Fruit fly (Drosophila melanogaster): ENCODE measurements around the gene srw.

Gene srw

dm6 chr3L:4288591-4289056 is 5.3 kb upstream of the srw start, which contains the start of gene Hexo1 (continued):
- TF ChIP-seq lmd (GFP tag; IDR thresholded peaks at IDR 0.05) (no peak), CG10366 (GFP tag; IDR thresholded peaks at IDR 0.05) (0 out of 2 replicates have a peak, but pooled peaks have one; percentile 10), phol (tag; optimal IDR thresholded peaks at IDR 0.05) (peak; percentile 10), bcd (GFP tag; optimal IDR thresholded peaks at IDR 0.05) (peak; percentile 10), CG15269 (tag; optimal IDR thresholded peaks at IDR 0.05) (peak; percentile 65), CG3407 (GFP tag; optimal IDR thresholded peaks at IDR 0.05) (no peak), CG8924 (tag; optimal IDR thresholded peaks at IDR 0.05) (peak; percentile 25), bsh (GFP tag; optimal IDR thresholded peaks at IDR 0.05) (peak; percentile 35 to 58), tgo (GFP tag; IDR thresholded peaks at IDR 0.05) (no peak), nerfin-1 (tag; optimal IDR thresholded peaks at IDR 0.05) (no peak), NC2β (GFP tag; optimal IDR thresholded peaks at IDR 0.05) (no peak), CG8478 (optimal IDR thresholded peaks at IDR 0.05) (no peak), z (GFP tag; IDR thresholded peaks at IDR 0.05) (no peak), CG3281 (GFP tag; optimal IDR thresholded peaks at IDR 0.05) (peak; percentile 42), Ssrp (tag; optimal IDR thresholded peaks at IDR 0.05) (no peak), GATAe (GFP tag; conservative IDR thresholded peaks at IDR 0.05) (peak; percentile 37; the same call in 1 of the 2 replicates), exex (tag; optimal IDR thresholded peaks at IDR 0.05) (peak; percentile 48), CG10147 (GFP tag; optimal IDR thresholded peaks at IDR 0.05) (peak; percentile 3), dimm (GFP tag; IDR thresholded peaks at IDR 0.05) (no peak), Usf (GFP tag; optimal IDR thresholded peaks at IDR 0.05) (no peak), mam (GFP tag; optimal IDR thresholded peaks at IDR 0.05) (peak; percentile 15), ken (GFP tag; IDR thresholded peaks at IDR 0.05) (no peak), CG18011 (GFP tag; optimal IDR thresholded peaks at IDR 0.05) (peak; percentile 23), Meics (GFP tag; optimal IDR thresholded peaks at IDR 0.05) (peak; percentile 44), MTF-1 (GFP tag; optimal IDR thresholded peaks at IDR 0.05; ENCODE audit: borderline replicate concordance) (no peak), odd (GFP tag; optimal IDR thresholded peaks at IDR 0.05) (peak; percentile 36), CG11723 (GFP tag; optimal IDR thresholded peaks at IDR 0.05) (no peak), dati (GFP tag; IDR thresholded peaks at IDR 0.05) (no peak), CG17186 (GFP tag; optimal IDR thresholded peaks at IDR 0.05) (no peak), sr (GFP tag; IDR thresholded peaks at IDR 0.05) (no peak), Ets65A (GFP tag) (peak; percentile 92), MESR4 (GFP tag; optimal IDR thresholded peaks at IDR 0.05) (no peak), sc (optimal IDR thresholded peaks at IDR 0.05) (no peak), sc (GFP tag; optimal IDR thresholded peaks at IDR 0.05) (no peak), CG6765 (GFP tag; optimal IDR thresholded peaks at IDR 0.05) (no peak), CG4404 (GFP tag; IDR thresholded peaks at IDR 0.05) (no peak), Mad (GFP tag; optimal IDR thresholded peaks at IDR 0.05) (no peak), CG6654 (GFP tag; optimal IDR thresholded peaks at IDR 0.05) (no peak), CG3838 (GFP tag; optimal IDR thresholded peaks at IDR 0.05) (no peak), grn (GFP tag; optimal IDR thresholded peaks at IDR 0.05) (peak; percentile 70), CG7839 (tag; optimal IDR thresholded peaks at IDR 0.05) (peak; percentile 47), CG13296 (GFP tag; optimal IDR thresholded peaks at IDR 0.05) (peak; percentile 54), Camta (GFP tag; optimal IDR thresholded peaks at IDR 0.05) (no peak), ATbp (GFP tag; optimal IDR thresholded peaks at IDR 0.05) (peak; percentile 40), nmo (GFP tag; optimal IDR thresholded peaks at IDR 0.05) (peak; percentile 35), Hr78 (GFP tag; optimal IDR thresholded peaks at IDR 0.05) (peak in 1 of 2 experiments; percentile 15), zfh1 (GFP tag; IDR thresholded peaks at IDR 0.05) (no peak), ssp (GFP tag; IDR thresholded peaks at IDR 0.05) (no peak), ham (GFP tag; IDR thresholded peaks at IDR 0.05) (no peak), Hmr (GFP tag; optimal IDR thresholded peaks at IDR 0.05) (peak; percentile 37), CG17385 (GFP tag; optimal IDR thresholded peaks at IDR 0.05) (peak; percentile 36)
